Worm (Caenorhabditis elegans) whole organism, L4 larva: Measurements from ENCODE around the gene C13G3.12.

Experiments used
- F26F4.8 ChIP-seq: fragments of 200-800 bp; sonication (Bioruptor generic); conservative IDR thresholded peaks from 2 replicates; pipeline ENCODE4 v1.3.6; 2022; ENCODE audit warnings: missing genetic modification characterization, missing compliant biosample characterization
- R02D3.7 ChIP-seq: fragments of 150-350 bp; sonication (generic microtip); optimal IDR thresholded peaks from 3 replicates; lab custom pipeline; 2014; ENCODE audit warnings: missing biosample characterization, missing genetic modification characterization
- T20F7.1 ChIP-seq: fragments of 200-800 bp; sonication (Bioruptor generic); optimal IDR thresholded peaks from 2 replicates; lab custom pipeline; 2018; ENCODE audit warnings: mild to moderate bottlenecking, missing genetic modification characterization, missing compliant biosample characterization
- Y48G9A.11 ChIP-seq: fragments of 200-800 bp; sonication (Bioruptor generic); IDR thresholded peaks from 2 replicates; pipeline ENCODE4 v1.3.6; 2022; ENCODE audit warnings: missing genetic modification reagents, missing genetic modification characterization, missing compliant biosample characterization
- Y5F2A.4 ChIP-seq: fragments of 200-800 bp; sonication (Bioruptor generic); optimal IDR thresholded peaks from 2 replicates; lab custom pipeline; 2018; ENCODE audit warnings: mild to moderate bottlenecking, missing genetic modification characterization, missing compliant biosample characterization
- ZK546.5 ChIP-seq, 2 experiments: sonication (generic microtip); optimal IDR thresholded peaks; 2 replicates each; lab custom pipeline; 2017; ENCODE audit warnings: missing biosample characterization in 2 of 2, missing genetic modification characterization in 2 of 2
- aha-1 ChIP-seq: fragments of 150-350 bp; peaks from one replicate; lab custom pipeline; 2014; ENCODE audit warnings: missing biosample characterization, missing genetic modification characterization
- ctbp-1 ChIP-seq: fragments of 200-800 bp; sonication (Bioruptor generic); IDR thresholded peaks from 2 replicates; pipeline ENCODE4 v1.3.6; 2022; ENCODE audit warnings: missing genetic modification reagents, missing genetic modification characterization, missing compliant biosample characterization
- daf-16 ChIP-seq, 3 experiments: sonication (generic microtip); optimal IDR thresholded peaks; 2 replicates each; lab custom pipeline; 2016 to 2017; ENCODE audit warnings: missing genetic modification characterization in 3 of 3, missing genetic modification reagents in 3 of 3, mild to moderate bottlenecking in 2 of 3, missing compliant biosample characterization in 2 of 3, missing biosample characterization in 1 of 3, moderate library complexity in 1 of 3
- daf-19 ChIP-seq: fragments of 200-800 bp; sonication (Bioruptor generic); conservative IDR thresholded peaks from 2 replicates; pipeline ENCODE4 v1.3.6; 2022; ENCODE audit warnings: missing genetic modification characterization, missing compliant biosample characterization
- dmd-6 ChIP-seq: fragments of 200-800 bp; sonication (Bioruptor generic); IDR thresholded peaks from 2 replicates; pipeline ENCODE4 v1.3.6; 2022; ENCODE audit warnings: missing genetic modification reagents, missing genetic modification characterization, missing compliant biosample characterization
- dve-1 ChIP-seq: sonication (generic microtip); optimal IDR thresholded peaks from 2 replicates; lab custom pipeline; 2017; ENCODE audit warnings: antibody characterized with exemption, mild to moderate bottlenecking, missing genetic modification characterization, missing compliant biosample characterization; ENCODE audit not compliant: insufficient read depth
- hlh-30 ChIP-seq: sonication (generic microtip); optimal IDR thresholded peaks from 2 replicates; lab custom pipeline; 2017; ENCODE audit warnings: antibody characterized with exemption, mild to moderate bottlenecking, missing genetic modification characterization, missing compliant biosample characterization; ENCODE audit not compliant: insufficient read depth
- lin-1 ChIP-seq: fragments of 200-800 bp; sonication (Bioruptor generic); IDR thresholded peaks from 2 replicates; pipeline ENCODE4 v1.3.6; 2022; ENCODE audit warnings: missing genetic modification reagents, missing genetic modification characterization, missing compliant biosample characterization
- lin-15B ChIP-seq: fragments of 150-350 bp; sonication (generic microtip); optimal IDR thresholded peaks from 3 replicates; lab custom pipeline; 2014; ENCODE audit warnings: missing biosample characterization, missing genetic modification characterization
- lsy-2 ChIP-seq, 2 experiments: fragments of 150-350 bp in 1 of 2; sonication (generic microtip) in 1 of 2; optimal IDR thresholded peaks; 2 replicates each; lab custom pipeline; 2014 to 2017; ENCODE audit warnings: missing biosample characterization in 2 of 2, missing genetic modification characterization in 2 of 2
- madf-5 ChIP-seq, 2 experiments: fragments of 200-800 bp; sonication (Bioruptor generic); IDR thresholded peaks; 2 replicates each; pipeline ENCODE4 v1.3.6; 2022; ENCODE audit warnings: missing compliant biosample characterization in 2 of 2, missing genetic modification characterization in 2 of 2
- mdl-1 ChIP-seq, 2 experiments: fragments of 150-350 bp in 1 of 2; sonication (generic microtip) in 1 of 2; optimal IDR thresholded peaks; 2 replicates each; lab custom pipeline; 2014 to 2017; ENCODE audit warnings: missing biosample characterization in 2 of 2, missing genetic modification characterization in 2 of 2
- nhr-10 ChIP-seq: fragments of 150-350 bp; optimal IDR thresholded peaks from 2 replicates; lab custom pipeline; 2014; ENCODE audit warnings: missing biosample characterization, missing genetic modification characterization
- nhr-102 ChIP-seq: sonication (generic microtip); optimal IDR thresholded peaks from 2 replicates; lab custom pipeline; 2016; ENCODE audit warnings: mild to moderate bottlenecking, missing genetic modification characterization, moderate library complexity, missing compliant biosample characterization
- nhr-237 ChIP-seq: sonication (generic microtip); optimal IDR thresholded peaks from 2 replicates; lab custom pipeline; 2017; ENCODE audit warnings: missing biosample characterization, missing genetic modification characterization
- nhr-25 ChIP-seq: sonication (generic microtip); optimal IDR thresholded peaks from 2 replicates; lab custom pipeline; 2017; ENCODE audit warnings: missing genetic modification characterization, mild to moderate bottlenecking, missing compliant biosample characterization, antibody characterized with exemption, moderate library complexity, borderline replicate concordance; ENCODE audit not compliant: insufficient read depth
- nhr-28 ChIP-seq: fragments of 150-350 bp; optimal IDR thresholded peaks from 2 replicates; lab custom pipeline; 2014; ENCODE audit warnings: missing biosample characterization, missing genetic modification characterization
- nhr-42 ChIP-seq: fragments of 200-800 bp; sonication (Bioruptor generic); IDR thresholded peaks from 2 replicates; pipeline ENCODE4 v1.3.6; 2022; ENCODE audit warnings: missing genetic modification characterization, missing compliant biosample characterization
- php-3 ChIP-seq: fragments of 200-800 bp; sonication (Bioruptor generic); IDR thresholded peaks from 2 replicates; pipeline ENCODE4 v1.3.6; 2022; ENCODE audit warnings: missing genetic modification reagents, missing genetic modification characterization, missing compliant biosample characterization
- sdz-12 ChIP-seq: fragments of 200-800 bp; sonication (Bioruptor generic); optimal IDR thresholded peaks from 2 replicates; lab custom pipeline; 2018; ENCODE audit warnings: mild to moderate bottlenecking, missing genetic modification characterization, missing compliant biosample characterization
- skn-1 ChIP-seq: fragments of 150-350 bp; optimal IDR thresholded peaks from 2 replicates; lab custom pipeline; 2014; ENCODE audit warnings: missing biosample characterization, missing genetic modification characterization
- spr-1 ChIP-seq: sonication (generic microtip); optimal IDR thresholded peaks from 2 replicates; lab custom pipeline; 2016; ENCODE audit warnings: mild to moderate bottlenecking, missing genetic modification characterization, missing compliant biosample characterization
- spr-3 ChIP-seq: fragments of 200-800 bp; sonication (Bioruptor generic); optimal IDR thresholded peaks from 2 replicates; lab custom pipeline; 2018; ENCODE audit warnings: mild to moderate bottlenecking, missing genetic modification characterization, missing compliant biosample characterization
- tag-97 ChIP-seq: fragments of 200-800 bp; sonication (Bioruptor generic); IDR thresholded peaks from 2 replicates; pipeline ENCODE4 v1.3.6; 2022; ENCODE audit warnings: missing genetic modification characterization, missing compliant biosample characterization
- unc-130 ChIP-seq: sonication (generic microtip); optimal IDR thresholded peaks from 2 replicates; lab custom pipeline; 2016; ENCODE audit warnings: missing genetic modification reagents, missing genetic modification characterization, missing compliant biosample characterization
- unc-62 ChIP-seq, 3 experiments: fragments of 150-350 bp in 1 of 3; sonication (generic microtip); optimal IDR thresholded peaks in 2 of 3; peaks in 1 of 3; 1 replicate in 1 of 3; 2 replicates in 2 of 3; lab custom pipeline; 2014 to 2017; ENCODE audit warnings: missing biosample characterization in 3 of 3, missing genetic modification characterization in 3 of 3, missing genetic modification reagents in 3 of 3, missing genotype in 1 of 3
- vab-7 ChIP-seq: fragments of 200-800 bp; sonication (Bioruptor generic); IDR thresholded peaks from 2 replicates; pipeline ENCODE4 v1.3.6; 2022; ENCODE audit warnings: missing genetic modification reagents, missing genetic modification characterization, missing compliant biosample characterization
- zag-1 ChIP-seq: fragments of 150-350 bp; optimal IDR thresholded peaks from 2 replicates; lab custom pipeline; 2014; ENCODE audit warnings: missing biosample characterization, missing genetic modification characterization

Gene C13G3.12

ce11 chrV:11065513-11065912 is 42.8 kb upstream of the C13G3.12 start, which contains the start of gene nlp-80:
TSS of gene nlp-80 (minus strand) at chrV:11065613.
- no peak for TF ChIP-seq lin-15B (tag; lab: Kevin White, UChicago)
- no peak for TF ChIP-seq nhr-10 (tag; lab: Kevin White, UChicago)
- no peak for TF ChIP-seq unc-130
- no peak for TF ChIP-seq spr-3 (GFP tag; lab: Kevin White, UChicago)
- no peak for TF ChIP-seq dve-1 (tag; lab: Kevin White, UChicago)
- no peak for TF ChIP-seq lin-1 (GFP tag; lab: Robert Waterston, UW)
- TF ChIP-seq Y48G9A.11 (GFP tag; lab: Robert Waterston, UW), result no peak
- no peak for TF ChIP-seq sdz-12
- no peak for TF ChIP-seq php-3 (GFP tag; lab: Robert Waterston, UW)
- no peak for TF ChIP-seq ZK546.5 (tag; optimal IDR thresholded peaks at IDR 0.05; lab: Kevin White, UChicago)
- TF ChIP-seq mdl-1 (tag; optimal IDR thresholded peaks at IDR 0.05; lab: Kevin White, UChicago), result no peak
- TF ChIP-seq nhr-42 (GFP tag; lab: Robert Waterston, UW), result no peak
- no peak for TF ChIP-seq R02D3.7 (tag; lab: Kevin White, UChicago)
- no peak for TF ChIP-seq tag-97
- TF ChIP-seq Y5F2A.4 (GFP tag; lab: Kevin White, UChicago), result no peak
- TF ChIP-seq skn-1 (tag; lab: Kevin White, UChicago), result no peak
- TF ChIP-seq nhr-102 (tag; lab: Kevin White, UChicago), result no peak

ce11 chrV:11063115-11063514 is 40.4 kb upstream of the C13G3.12 start, which contains the start of gene T04C12.9:
TSS of gene T04C12.9 (minus strand) at chrV:11063215.
- TF ChIP-seq unc-62 (GFP tag; optimal IDR thresholded peaks at IDR 0.05 in 1 of 2; lab: Kevin White, UChicago) (peak in 1 of 2 experiments; percentile 4), unc-62 (tag; optimal IDR thresholded peaks at IDR 0.05; lab: Kevin White, UChicago) (no peak), F26F4.8 (GFP tag; lab: Robert Waterston, UW) (no peak), spr-1 (tag; lab: Kevin White, UChicago) (no peak), aha-1 (tag; lab: Kevin White, UChicago) (peak; percentile 23)

- TF ChIP-seq ctbp-1 (GFP tag; lab: Robert Waterston, UW) (no peak), ZK546.5 (tag; optimal IDR thresholded peaks at IDR 0.05; lab: Kevin White, UChicago) (no peak), mdl-1 (tag; optimal IDR thresholded peaks at IDR 0.05; lab: Kevin White, UChicago) (peak in 1 of 2 experiments; percentile 14), madf-5 (GFP tag; IDR thresholded peaks at IDR 0.05; lab: Robert Waterston, UW) (no peak), unc-62 (GFP tag; optimal IDR thresholded peaks at IDR 0.05 in 1 of 2; lab: Kevin White, UChicago) (peak in 1 of 2 experiments; percentile 81), unc-62 (tag; optimal IDR thresholded peaks at IDR 0.05; lab: Kevin White, UChicago) (no peak), hlh-30 (peak; percentile 62), daf-16 (GFP tag; optimal IDR thresholded peaks at IDR 0.05; lab: Kevin White, UChicago) (peak in 1 of 2 experiments; percentile 65), daf-16 (tag; optimal IDR thresholded peaks at IDR 0.05; lab: Kevin White, UChicago) (no peak), zag-1 (tag; lab: Kevin White, UChicago) (no peak), dmd-6 (GFP tag; lab: Robert Waterston, UW) (no peak)
- TF ChIP-seq, all 104 proteins: peak for 4
Observed at ce11 chrV:11061887-11062286, 39.2 kb upstream of the C13G3.12 start.

ce11 chrV:11060239-11060984 is 37.7 kb upstream of the C13G3.12 start, which contains the start of gene T04C12.11:
TSS of gene T04C12.11 (minus strand) at chrV:11060289.
- TF ChIP-seq nhr-28 (tag; lab: Kevin White, UChicago) (peak; percentile 23), lsy-2 (tag; optimal IDR thresholded peaks at IDR 0.05; lab: Kevin White, UChicago) (peak in 1 of 2 experiments; percentile 24), T20F7.1 (peak; percentile 34), vab-7 (GFP tag; lab: Robert Waterston, UW) (no peak), mdl-1 (tag; optimal IDR thresholded peaks at IDR 0.05; lab: Kevin White, UChicago) (peak in 1 of 2 experiments; percentile 16), nhr-237 (no peak), nhr-25 (tag; lab: Kevin White, UChicago) (peak; percentile 18), hlh-30 (peak; percentile 61), daf-19 (no peak)
- TF ChIP-seq, all 104 proteins: peak for 6
